Worm (Caenorhabditis elegans) whole organism, young adult: Measurements from ENCODE around the gene col-170.
"Not testable (repeated sequence)": the region's sequence is repeated elsewhere in the genome, so short reads cannot be mapped to it uniquely, and the experiment has no call there.

Experiments used
- T26A5.8 ChIP-seq: sonication (generic microtip); optimal IDR thresholded peaks from 2 replicates; lab custom pipeline; 2016; ENCODE audit warnings: missing genetic modification characterization, missing compliant biosample characterization
- Y56A3A.18 ChIP-seq: fragments of 200-800 bp; sonication (Bioruptor generic); IDR thresholded peaks from 2 replicates; pipeline ENCODE4 v1.3.6; 2022; ENCODE audit warnings: missing genetic modification reagents, missing genetic modification characterization, missing compliant biosample characterization
- akir-1 ChIP-seq: fragments of 200-800 bp; sonication (Bioruptor generic); optimal IDR thresholded peaks from 2 replicates; lab custom pipeline; 2018; ENCODE audit warnings: mild to moderate bottlenecking, missing genetic modification characterization, moderate library complexity, missing compliant biosample characterization
- aptf-3 ChIP-seq: fragments of 200-800 bp; sonication (Bioruptor generic); IDR thresholded peaks from 2 replicates; pipeline ENCODE4 v1.3.6; 2022; ENCODE audit warnings: missing genetic modification characterization, missing compliant biosample characterization
- attf-3 ChIP-seq: fragments of 200-800 bp; sonication (Bioruptor generic); conservative IDR thresholded peaks from 2 replicates; pipeline ENCODE4 v1.3.6; 2022; ENCODE audit warnings: missing genetic modification reagents, missing genetic modification characterization, missing compliant biosample characterization
- bed-2 ChIP-seq: fragments of 200-800 bp; sonication (Bioruptor generic); IDR thresholded peaks from 2 replicates; pipeline ENCODE4 v1.3.6; 2022; ENCODE audit warnings: missing genetic modification reagents, missing genetic modification characterization, missing compliant biosample characterization
- lin-35 ChIP-seq, 3 experiments: fragments of 150-350 bp in 2 of 3; sonication (generic microtip) in 1 of 3; optimal IDR thresholded peaks; 2 replicates each; lab custom pipeline; 2014 to 2018; ENCODE audit warnings: missing biosample characterization in 3 of 3, missing genetic modification characterization in 3 of 3, missing genetic modification reagents in 3 of 3
- lir-1 ChIP-seq: fragments of 200-800 bp; sonication (Bioruptor generic); conservative IDR thresholded peaks from 2 replicates; pipeline ENCODE4 v1.3.6; 2022; ENCODE audit warnings: missing genetic modification reagents, missing genetic modification characterization, missing compliant biosample characterization
- mxl-1 ChIP-seq: sonication (generic microtip); optimal IDR thresholded peaks from 2 replicates; lab custom pipeline; 2016; ENCODE audit warnings: missing genetic modification characterization, missing compliant biosample characterization
- nfya-2 ChIP-seq: fragments of 200-800 bp; sonication (Bioruptor generic); IDR thresholded peaks from 2 replicates; pipeline ENCODE4 v1.3.6; 2022; ENCODE audit warnings: missing genetic modification reagents, missing genetic modification characterization, missing compliant biosample characterization
- pbrm-1 ChIP-seq: fragments of 200-800 bp; sonication (Bioruptor generic); IDR thresholded peaks from 2 replicates; pipeline ENCODE4 v1.3.6; 2022; ENCODE audit warnings: missing genetic modification reagents, missing genetic modification characterization, missing compliant biosample characterization
- unc-62 ChIP-seq: fragments of 150-350 bp; optimal IDR thresholded peaks from 2 replicates; lab custom pipeline; 2014; ENCODE audit warnings: missing biosample characterization, missing genetic modification reagents, missing genetic modification characterization
- ztf-6 ChIP-seq: fragments of 200-800 bp; sonication (Bioruptor generic); IDR thresholded peaks from 2 replicates; pipeline ENCODE4 v1.3.6; 2022; ENCODE audit warnings: missing genetic modification reagents, missing genetic modification characterization, missing compliant biosample characterization

DNA sequence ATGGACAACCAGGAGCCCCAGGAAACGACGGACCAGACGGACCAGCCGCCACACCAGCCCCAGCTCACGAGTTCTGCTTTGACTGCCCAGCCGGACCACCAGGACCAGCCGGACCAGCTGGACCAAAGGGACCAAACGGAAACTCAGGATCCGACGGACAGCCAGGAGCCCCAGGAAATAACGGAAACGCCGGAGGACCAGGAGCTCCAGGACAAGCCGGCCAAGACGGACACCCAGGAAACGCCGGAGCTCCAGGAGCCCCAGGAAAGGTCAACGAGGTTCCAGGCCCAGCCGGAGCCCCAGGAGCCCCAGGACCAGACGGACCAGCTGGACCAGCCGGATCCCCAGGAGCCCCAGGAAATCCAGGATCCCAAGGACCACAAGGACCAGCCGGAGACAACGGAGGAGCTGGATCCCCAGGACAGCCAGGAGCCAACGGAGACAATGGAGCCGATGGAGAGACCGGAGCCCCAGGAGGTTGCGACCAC lies 1.9 kb upstream of the col-170 start:
- not testable (repeated sequence) for TF ChIP-seq Y56A3A.18; T26A5.8; aptf-3 (GFP tag; lab: Robert Waterston, UW); mxl-1; ztf-6 (GFP tag; lab: Robert Waterston, UW); unc-62; attf-3 (GFP tag; lab: Robert Waterston, UW); akir-1; lin-35 (GFP tag; optimal IDR thresholded peaks at IDR 0.05; lab: Kevin White, UChicago); lir-1 (GFP tag; lab: Robert Waterston, UW); bed-2 (GFP tag; lab: Robert Waterston, UW); nfya-2 (GFP tag; lab: Robert Waterston, UW); pbrm-1 (GFP tag; lab: Robert Waterston, UW)
